Worm (Caenorhabditis elegans) whole organism, midembryonic: ENCODE measurements around the gene col-120.

ENCODE experiments used
- T22C8.4 ChIP-seq: fragments of 200-800 bp; sonication (Bioruptor generic); IDR thresholded peaks from 2 replicates; pipeline ENCODE4 v1.3.6; 2022; ENCODE audit warnings: missing genetic modification characterization, missing compliant biosample characterization
- flt-1 ChIP-seq: fragments of 200-800 bp; sonication (Bioruptor generic); IDR thresholded peaks from 2 replicates; pipeline ENCODE4 v1.3.6; 2022; ENCODE audit warnings: missing genetic modification characterization, missing compliant biosample characterization

- TF ChIP-seq flt-1 (GFP tag; lab: Robert Waterston, UW), result no peak
- TF ChIP-seq T22C8.4 (GFP tag; lab: Robert Waterston, UW), result no peak
These were observed 3.0 kb downstream of the col-120 start for ce11 chrIV:9258547-9258946.
